Fruit fly (Drosophila melanogaster): Measurements from ENCODE around the gene CG11779.

DNA sequence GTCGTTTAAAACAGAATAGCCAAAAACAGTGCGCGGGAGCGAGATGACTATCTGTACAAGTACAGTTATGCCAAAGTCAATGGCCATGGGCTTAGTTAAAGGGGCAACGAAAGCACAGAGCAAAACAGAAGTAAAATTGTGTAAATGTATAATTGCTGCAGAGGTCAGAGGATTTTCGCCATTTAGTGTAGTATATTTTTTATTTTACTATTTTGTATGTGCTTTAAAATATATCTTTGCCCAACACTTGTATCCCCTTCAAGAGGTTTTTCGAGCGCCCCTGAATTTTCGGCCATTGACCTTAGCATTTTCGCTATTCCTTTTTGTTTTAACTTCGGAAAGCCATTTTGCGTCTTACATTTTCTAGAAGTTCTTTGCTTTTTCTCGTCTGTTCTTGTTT, 1.7 kb downstream of the CG11779 start:
- TF ChIP-seq Dll (optimal IDR thresholded peaks at IDR 0.05) (no peak), usp (GFP tag; optimal IDR thresholded peaks at IDR 0.05) (no peak)

Data from whole organism.